Fruit fly (Drosophila melanogaster) Kc167 (cell line): Measurements from ENCODE around the gene CG34425.

Experiments used
- Myc ChIP-seq: fragments of >200 bp; optimal IDR thresholded peaks from 2 replicates; lab custom pipeline; 2017; ENCODE audit warnings: missing external identifiers
- Sin3A ChIP-seq: fragments of >200 bp; optimal IDR thresholded peaks from 2 replicates; lab custom pipeline; 2018; ENCODE audit warnings: missing external identifiers
- h ChIP-seq: fragments of >200 bp; optimal IDR thresholded peaks from 3 replicates; lab custom pipeline; 2018; ENCODE audit warnings: missing external identifiers
- insv ChIP-seq: fragments of >200 bp; optimal IDR thresholded peaks from 3 replicates; lab custom pipeline; 2018; ENCODE audit warnings: missing external identifiers
- psq ChIP-seq: fragments of >200 bp; optimal IDR thresholded peaks from 2 replicates; lab custom pipeline; 2017; ENCODE audit warnings: missing external identifiers
- ttk ChIP-seq: sonication (Bioruptor generic); optimal IDR thresholded peaks from 2 replicates; lab custom pipeline; 2017; ENCODE audit warnings: missing external identifiers

Gene CG34425

DNA sequence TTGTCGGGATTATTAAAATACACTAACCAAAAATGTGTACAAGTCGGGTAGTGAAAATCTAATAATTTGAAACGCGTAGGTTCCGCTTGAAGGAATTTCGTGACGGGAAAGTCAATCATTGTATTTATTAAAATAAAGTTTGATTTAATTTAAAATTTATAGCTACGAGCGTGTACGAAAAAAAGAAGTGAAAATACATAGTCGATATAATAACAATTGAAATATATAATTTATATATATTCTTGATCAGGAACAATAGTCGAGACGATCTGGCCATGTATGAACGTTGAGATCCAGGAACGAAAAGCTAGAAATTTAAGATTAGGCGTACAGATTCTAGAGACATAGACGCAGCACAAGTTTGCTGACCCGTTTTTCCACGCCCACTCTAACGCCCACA, at the start of gene CG34425:
Gene CG34425, minus strand, starts transcription at position 101 of the 400 bp plus-strand sequence.
- TF ChIP-seq Myc (lab: Kevin White, UChicago) (no peak), insv (lab: Kevin White, UChicago) (no peak), h (lab: Kevin White, UChicago) (no peak), Sin3A (lab: Kevin White, UChicago) (no peak), psq (lab: Kevin White, UChicago) (no peak), ttk (no peak)

- TF ChIP-seq Myc (lab: Kevin White, UChicago) (no peak), psq (lab: Kevin White, UChicago) (no peak), insv (lab: Kevin White, UChicago) (no peak), ttk (no peak), Sin3A (lab: Kevin White, UChicago) (no peak), h (lab: Kevin White, UChicago) (no peak)
Measured at dm6 chr3R:4553534-4553933, 47.4 kb upstream of the CG34425 start.

DNA sequence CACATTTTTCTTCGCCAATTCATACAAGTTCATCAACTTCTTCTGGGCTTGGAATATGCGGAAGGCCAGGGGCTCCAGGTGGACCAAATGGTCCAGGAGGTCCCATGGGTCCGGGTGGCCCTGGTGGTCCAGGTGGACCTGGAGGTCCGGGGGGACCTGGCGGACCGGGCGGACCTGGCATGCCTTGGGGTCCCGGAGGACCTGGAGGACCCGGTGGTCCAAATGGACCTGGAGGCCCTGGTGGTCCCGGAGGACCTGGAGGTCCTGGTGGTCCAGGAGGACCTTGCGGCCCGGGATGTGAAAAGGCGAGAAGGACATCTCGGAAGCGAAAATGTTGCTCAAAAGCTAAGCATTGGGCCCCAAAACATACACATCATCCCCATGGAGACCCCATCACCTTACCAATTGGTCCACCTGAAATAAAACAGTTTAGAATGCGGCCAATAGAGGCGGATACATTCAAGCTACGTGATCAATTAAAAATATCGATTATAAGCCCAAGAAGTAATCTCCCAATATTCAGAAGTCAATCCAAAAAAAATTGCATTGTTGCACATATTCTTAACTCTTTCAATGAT, 36.5 kb upstream of the CG34425 start:
- TF ChIP-seq h (lab: Kevin White, UChicago) (no peak), insv (lab: Kevin White, UChicago) (no peak), psq (lab: Kevin White, UChicago) (no peak), Myc (lab: Kevin White, UChicago) (no peak), ttk (no peak), Sin3A (lab: Kevin White, UChicago) (no peak)

DNA sequence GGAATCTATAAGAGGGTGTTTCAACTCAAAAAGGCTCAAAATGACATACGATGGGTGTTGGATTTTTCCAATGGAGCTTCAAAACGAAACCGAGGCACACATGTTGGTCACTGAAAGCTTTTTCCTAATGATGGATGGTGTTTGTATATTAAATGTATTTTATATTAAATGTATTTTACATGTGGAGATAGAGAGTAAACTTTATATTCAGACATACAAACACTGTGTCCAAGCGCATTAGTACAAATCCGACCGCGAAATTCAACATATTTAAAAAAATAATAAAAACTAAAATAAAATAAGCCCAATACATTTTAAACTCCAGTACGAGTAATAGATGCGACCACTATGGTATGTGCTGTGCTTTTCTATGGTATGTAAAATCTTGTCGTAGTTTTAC, 34.9 kb upstream of the CG34425 start, which contains the start of gene Mur82C:
Gene Mur82C, plus strand, starts transcription at position 301 of the 400 bp plus-strand sequence.
- TF ChIP-seq Sin3A (lab: Kevin White, UChicago) (no peak), Myc (lab: Kevin White, UChicago) (no peak), ttk (no peak), h (lab: Kevin White, UChicago) (no peak), insv (lab: Kevin White, UChicago) (no peak), psq (lab: Kevin White, UChicago) (no peak)

dm6 chr3R:4530972-4531371, 24.8 kb upstream of the CG34425 start:
- TF ChIP-seq ttk (no peak), insv (lab: Kevin White, UChicago) (no peak), h (lab: Kevin White, UChicago) (no peak), psq (lab: Kevin White, UChicago) (no peak), Sin3A (lab: Kevin White, UChicago) (no peak), Myc (lab: Kevin White, UChicago) (no peak)

DNA sequence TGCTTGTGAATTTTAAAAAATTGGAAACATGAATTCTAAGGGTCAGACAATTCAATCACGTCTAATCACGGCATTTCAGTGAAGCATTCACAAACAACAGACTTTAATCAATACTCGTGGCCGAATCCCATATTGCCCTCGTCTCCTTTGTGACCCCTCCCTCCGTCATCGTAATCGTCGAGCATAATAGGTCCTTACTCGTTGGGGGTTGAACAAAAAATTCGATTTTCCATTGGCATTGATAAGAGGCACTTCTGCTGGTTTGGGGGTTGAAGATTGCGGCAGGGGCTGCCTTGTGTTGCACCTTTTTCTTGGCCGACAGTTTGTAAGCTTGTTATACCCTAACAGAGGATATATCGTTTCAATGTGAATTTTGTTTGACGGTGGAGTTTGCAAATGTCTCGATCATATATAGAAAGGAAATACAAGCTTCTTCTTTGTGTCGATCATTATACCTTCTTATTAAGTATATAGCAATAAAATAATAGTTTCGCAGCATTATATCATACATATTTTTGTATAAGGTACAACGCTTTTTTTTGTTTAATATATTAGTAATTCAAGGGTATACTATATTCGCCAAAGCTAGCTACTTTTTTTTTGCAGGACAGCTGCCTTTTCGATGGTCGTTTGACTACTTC, 18.1 kb upstream of the CG34425 start:
- TF ChIP-seq insv (lab: Kevin White, UChicago) (no peak), Sin3A (lab: Kevin White, UChicago) (no peak), ttk (no peak), psq (lab: Kevin White, UChicago) (no peak), Myc (lab: Kevin White, UChicago) (no peak), h (lab: Kevin White, UChicago) (no peak)

- TF ChIP-seq Myc (lab: Kevin White, UChicago) = no peak
- no peak for TF ChIP-seq psq (lab: Kevin White, UChicago)
- TF ChIP-seq insv (lab: Kevin White, UChicago) = no peak
- TF ChIP-seq Sin3A (lab: Kevin White, UChicago) = no peak
Measured at dm6 chr3R:4484999-4485398, 21.2 kb downstream of the CG34425 start, which contains the start of gene Fip1. TSS of gene Fip1 (plus strand) at chr3R:4485008.

DNA sequence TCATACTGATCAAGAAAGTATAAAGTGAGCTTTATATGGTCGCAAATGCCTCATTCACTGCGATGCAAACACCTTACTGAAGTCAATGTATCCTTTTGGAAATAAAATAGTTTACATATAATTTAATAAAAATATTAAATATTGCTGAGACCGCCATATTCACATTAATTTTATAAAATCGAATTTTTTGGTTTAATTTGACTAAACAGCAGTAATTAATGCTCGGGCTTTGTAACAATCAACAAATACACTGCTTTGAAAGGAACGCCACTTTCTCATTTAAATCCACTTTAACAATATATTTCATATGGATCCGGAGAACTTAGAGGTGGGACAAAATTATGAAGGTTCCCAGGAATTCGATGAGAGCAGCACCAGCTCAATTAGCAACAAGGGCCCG, 25.7 kb downstream of the CG34425 start, which contains the start of gene sac:
Gene sac, plus strand, starts transcription at position 301 of the 400 bp plus-strand sequence.
- no peak for TF ChIP-seq h (lab: Kevin White, UChicago)
- TF ChIP-seq psq (lab: Kevin White, UChicago) = no peak

DNA sequence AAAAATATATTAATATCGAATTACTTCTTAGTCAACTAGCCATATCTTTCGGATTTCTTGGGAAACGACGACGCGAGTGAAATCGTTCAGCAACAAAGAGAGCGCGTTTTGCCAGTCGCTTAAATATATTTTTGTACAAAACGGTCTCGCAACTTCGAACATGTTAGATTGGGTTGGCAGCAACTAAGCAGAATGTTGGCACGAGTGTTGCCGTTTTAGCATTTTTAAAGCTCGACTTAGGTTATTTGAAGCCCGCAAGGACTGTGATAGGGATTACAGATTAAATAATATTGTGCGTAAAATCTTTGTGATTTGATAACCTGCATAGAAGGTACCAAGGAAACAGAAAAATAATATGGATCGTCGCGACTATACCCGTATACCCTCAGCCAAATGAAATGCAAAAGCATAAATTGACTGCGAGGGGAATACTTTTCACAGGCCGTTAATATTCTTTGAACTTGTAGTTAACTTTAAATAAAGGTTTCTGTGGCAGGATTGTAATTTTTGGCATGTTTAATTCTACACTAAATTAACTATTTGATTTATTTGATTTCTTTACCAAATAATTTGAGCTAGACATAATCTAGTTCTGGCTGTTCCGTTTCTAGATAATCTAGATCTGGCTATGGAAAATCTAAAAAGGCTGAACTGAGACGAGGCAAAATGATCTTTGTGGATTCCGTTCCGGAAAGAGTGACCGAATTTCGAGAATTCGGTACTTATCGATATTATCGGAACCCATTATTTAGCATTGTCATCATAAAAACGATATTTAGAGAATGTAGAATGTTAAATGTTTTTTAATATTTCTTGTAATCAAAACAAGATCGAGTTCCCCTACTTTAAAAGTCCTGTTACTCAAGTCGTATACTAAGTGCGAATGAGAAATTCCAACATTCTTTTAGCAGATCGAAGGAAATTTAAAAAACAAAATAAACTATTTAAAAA, 26.9 kb downstream of the CG34425 start, which contains the start of gene CG31523:
Gene CG31523, minus strand, starts transcription at position 170 of the 951 bp plus-strand sequence.
- no peak for TF ChIP-seq insv (lab: Kevin White, UChicago)
- TF ChIP-seq Myc (lab: Kevin White, UChicago) = no peak
- TF ChIP-seq ttk = no peak
- no peak for TF ChIP-seq h (lab: Kevin White, UChicago)
- no peak for TF ChIP-seq Sin3A (lab: Kevin White, UChicago)
- TF ChIP-seq psq (lab: Kevin White, UChicago) = no peak

dm6 chr3R:4478220-4479037, 27.7 kb downstream of the CG34425 start:
- TF ChIP-seq h (lab: Kevin White, UChicago) (no peak), Myc (lab: Kevin White, UChicago) (no peak), Sin3A (lab: Kevin White, UChicago) (no peak), ttk (no peak), insv (lab: Kevin White, UChicago) (no peak), psq (lab: Kevin White, UChicago) (no peak)
